Fruit fly (Drosophila melanogaster) whole organism, embryonic: ENCODE data around the gene Obp93a.
A peak's percentile ranks its signal among the peaks of the same experiment; 100 is the strongest.

Experiments
- Abd-B ChIP-seq: fragments of 200-800 bp; sonication (Bioruptor generic); optimal IDR thresholded peaks from 2 replicates; lab custom pipeline; 2018; ENCODE audit warnings: missing biosample characterization, mild to moderate bottlenecking, missing genetic modification characterization, moderate library complexity
- Atf-2 ChIP-seq: fragments of 200-800 bp; sonication (Bioruptor generic); optimal IDR thresholded peaks from 2 replicates; lab custom pipeline; 2016; ENCODE audit warnings: missing biosample characterization, missing genetic modification characterization
- Bgb ChIP-seq: fragments of 200-800 bp; sonication (Bioruptor generic); IDR thresholded peaks from 2 replicates; pipeline ENCODE4 v1.3.6; 2022; ENCODE audit warnings: missing biosample characterization, missing genetic modification characterization; ENCODE audit not compliant: partially characterized antibody
- CG10654 ChIP-seq: fragments of 200-800 bp; sonication (Bioruptor generic); optimal IDR thresholded peaks from 2 replicates; lab custom pipeline; 2016; ENCODE audit warnings: missing biosample characterization, missing genetic modification characterization
- CG12744 ChIP-seq: fragments of 200-800 bp; sonication (Bioruptor generic); optimal IDR thresholded peaks from 2 replicates; lab custom pipeline; 2016; ENCODE audit warnings: missing biosample characterization, missing genetic modification characterization
- CG12769 ChIP-seq: fragments of 200-800 bp; sonication (Bioruptor generic); optimal IDR thresholded peaks from 2 replicates; lab custom pipeline; 2019; ENCODE audit warnings: missing biosample characterization, mild to moderate bottlenecking, missing genetic modification characterization, moderate library complexity
- CG13424 ChIP-seq: fragments of 200-800 bp; sonication (Bioruptor generic); optimal IDR thresholded peaks from 2 replicates; lab custom pipeline; 2019; ENCODE audit warnings: missing biosample characterization, mild to moderate bottlenecking, missing genetic modification characterization, moderate library complexity
- CG14965 ChIP-seq: fragments of 200-800 bp; sonication (Bioruptor generic); optimal IDR thresholded peaks from 2 replicates; lab custom pipeline; 2016; ENCODE audit warnings: missing biosample characterization, missing genetic modification characterization, borderline replicate concordance
- CG16815 ChIP-seq: fragments of 200-800 bp; sonication (Bioruptor generic); optimal IDR thresholded peaks from 3 replicates; lab custom pipeline; 2017; ENCODE audit warnings: missing biosample characterization, mild to moderate bottlenecking, missing genetic modification characterization
- CG17328 ChIP-seq: fragments of 200-800 bp; sonication (Bioruptor generic); IDR thresholded peaks from 2 replicates; pipeline ENCODE4 v1.3.6; 2022; ENCODE audit warnings: missing biosample characterization, missing genetic modification characterization
- CG17361 ChIP-seq: fragments of 200-800 bp; sonication (Bioruptor generic); IDR thresholded peaks from 3 replicates; pipeline ENCODE4 v1.3.6; 2022; ENCODE audit warnings: missing biosample characterization, missing genetic modification characterization
- CG17829 ChIP-seq: fragments of 200-800 bp; optimal IDR thresholded peaks from 2 replicates; lab custom pipeline; 2019; ENCODE audit warnings: missing biosample characterization, mild to moderate bottlenecking, missing genetic modification characterization, moderate library complexity
- CG2199 ChIP-seq: fragments of 200-800 bp; sonication (Bioruptor generic); IDR thresholded peaks from 3 replicates; pipeline ENCODE4 v1.3.6; 2022; ENCODE audit warnings: missing biosample characterization, missing genetic modification characterization
- CG32767 ChIP-seq: fragments of 200-800 bp; sonication (Bioruptor generic); IDR thresholded peaks from 2 replicates; pipeline ENCODE4 v1.3.6; 2022; ENCODE audit warnings: missing biosample characterization, missing genetic modification characterization
- CG5953 ChIP-seq: fragments of 200-800 bp; sonication (Bioruptor generic); IDR thresholded peaks from 2 replicates; pipeline ENCODE4 v1.3.6; 2022; ENCODE audit warnings: missing biosample characterization, missing genetic modification characterization
- CG7786 ChIP-seq: fragments of 200-800 bp; sonication (Bioruptor generic); optimal IDR thresholded peaks from 2 replicates; lab custom pipeline; 2016; ENCODE audit warnings: missing biosample characterization, missing genetic modification characterization
- CG8290 ChIP-seq, 3 experiments: fragments of 200-800 bp; sonication (Bioruptor generic); optimal IDR thresholded peaks; 2 replicates each; lab custom pipeline; 2016 to 2019; ENCODE audit warnings: missing biosample characterization in 3 of 3, missing genetic modification characterization in 3 of 3, mild to moderate bottlenecking in 2 of 3, moderate library complexity in 1 of 3
- CG9797 ChIP-seq: fragments of 200-800 bp; sonication (Bioruptor generic); optimal IDR thresholded peaks from 3 replicates; lab custom pipeline; 2018; ENCODE audit warnings: missing biosample characterization, mild to moderate bottlenecking, missing genetic modification characterization
- CG9932 ChIP-seq: fragments of 200-800 bp; sonication (Bioruptor generic); IDR thresholded peaks from 2 replicates; pipeline ENCODE4 v1.3.6; 2022; ENCODE audit warnings: missing biosample characterization, missing genetic modification characterization
- Dfd ChIP-seq, 2 experiments: fragments of >200 bp; optimal IDR thresholded peaks; 2 replicates each; lab custom pipeline; 2017; ENCODE audit warnings: missing biosample characterization in 2 of 2, missing genetic modification characterization in 2 of 2
- Doc3 ChIP-seq: fragments of 200-800 bp; sonication (Bioruptor generic); IDR thresholded peaks from 3 replicates; pipeline ENCODE4 v1.3.6; 2022; ENCODE audit warnings: missing biosample characterization, missing genetic modification characterization; ENCODE audit not compliant: partially characterized antibody
- Fer3 ChIP-seq: fragments of 200-800 bp; sonication (Bioruptor generic); optimal IDR thresholded peaks from 2 replicates; lab custom pipeline; 2018; ENCODE audit warnings: missing biosample characterization, mild to moderate bottlenecking, missing genetic modification characterization, moderate library complexity
- H2.0 ChIP-seq: fragments of 200-800 bp; sonication (Bioruptor generic); IDR thresholded peaks from 2 replicates; pipeline ENCODE4 v1.3.6; 2022; ENCODE audit warnings: missing biosample characterization, missing genetic modification characterization
- MBD-R2 ChIP-seq: fragments of 200-800 bp; sonication (Bioruptor generic); IDR thresholded peaks from 2 replicates; pipeline ENCODE4 v1.3.6; 2022; ENCODE audit warnings: missing biosample characterization, missing genetic modification characterization
- Nf-YC ChIP-seq: fragments of 200-800 bp; optimal IDR thresholded peaks from 3 replicates; lab custom pipeline; 2019; ENCODE audit warnings: missing biosample characterization, mild to moderate bottlenecking, missing genetic modification characterization, moderate library complexity
- Scr ChIP-seq: fragments of 200-800 bp; sonication (Bioruptor generic); IDR thresholded peaks from 2 replicates; pipeline ENCODE4 v1.3.6; 2022; ENCODE audit warnings: missing biosample characterization, missing genetic modification characterization; ENCODE audit not compliant: partially characterized antibody
- Sry-β ChIP-seq: fragments of 200-800 bp; sonication (Bioruptor generic); optimal IDR thresholded peaks from 2 replicates; lab custom pipeline; 2018; ENCODE audit warnings: missing biosample characterization, mild to moderate bottlenecking, missing genetic modification characterization, moderate library complexity
- Ssrp ChIP-seq: fragments of 200-800 bp; sonication (Bioruptor generic); optimal IDR thresholded peaks from 2 replicates; lab custom pipeline; 2018; ENCODE audit warnings: missing biosample characterization, mild to moderate bottlenecking, missing genetic modification characterization, moderate library complexity
- bcd ChIP-seq: fragments of 200-800 bp; sonication (Bioruptor generic); optimal IDR thresholded peaks from 2 replicates; lab custom pipeline; 2017; ENCODE audit warnings: missing biosample characterization, mild to moderate bottlenecking, missing genetic modification characterization
- cato ChIP-seq: fragments of 200-800 bp; sonication (Bioruptor generic); optimal IDR thresholded peaks from 2 replicates; lab custom pipeline; 2016; ENCODE audit warnings: missing biosample characterization, missing genetic modification characterization, borderline replicate concordance
- chinmo ChIP-seq: fragments of 200-800 bp; sonication (Bioruptor generic); IDR thresholded peaks from 4 replicates; pipeline ENCODE4 v1.3.6; 2022; ENCODE audit warnings: missing biosample characterization, missing genetic modification characterization; ENCODE audit not compliant: partially characterized antibody
- ewg ChIP-seq: fragments of 200-800 bp; sonication (Bioruptor generic); optimal IDR thresholded peaks from 3 replicates; lab custom pipeline; 2017; ENCODE audit warnings: mild to moderate bottlenecking, missing biosample characterization, missing genetic modification reagents, missing genetic modification characterization
- fd96Cb ChIP-seq: fragments of 200-800 bp; sonication (Bioruptor generic); optimal IDR thresholded peaks from 2 replicates; lab custom pipeline; 2018; ENCODE audit warnings: missing biosample characterization, mild to moderate bottlenecking, missing genetic modification characterization, moderate library complexity
- grn ChIP-seq: fragments of 200-800 bp; sonication (Bioruptor generic); optimal IDR thresholded peaks from 3 replicates; lab custom pipeline; 2017; ENCODE audit warnings: missing biosample characterization, missing genetic modification characterization
- hbn ChIP-seq: fragments of 200-800 bp; sonication (Bioruptor generic); IDR thresholded peaks from 2 replicates; pipeline ENCODE4 v1.3.6; 2022; ENCODE audit warnings: missing biosample characterization, missing genetic modification characterization; ENCODE audit not compliant: partially characterized antibody
- ken ChIP-seq: fragments of 200-800 bp; sonication (Bioruptor generic); IDR thresholded peaks from 3 replicates; pipeline ENCODE4 v1.3.6; 2022; ENCODE audit warnings: missing biosample characterization, missing genetic modification characterization
- knrl ChIP-seq: fragments of 200-800 bp; sonication (Bioruptor generic); IDR thresholded peaks from 3 replicates; pipeline ENCODE4 v1.3.6; 2022; ENCODE audit warnings: missing biosample characterization, missing genetic modification characterization; ENCODE audit not compliant: partially characterized antibody
- lola ChIP-seq, 3 experiments: fragments of >200 bp in 2 of 3; fragments of 200-800 bp in 1 of 3; sonication (Bioruptor generic) in 1 of 3; optimal IDR thresholded peaks; 2 replicates each; lab custom pipeline; 2017 to 2019; ENCODE audit warnings: missing biosample characterization in 3 of 3, missing genetic modification characterization in 3 of 3, mild to moderate bottlenecking in 1 of 3, moderate library complexity in 1 of 3
- nau ChIP-seq: fragments of 200-800 bp; sonication (Bioruptor generic); optimal IDR thresholded peaks from 3 replicates; lab custom pipeline; 2017; ENCODE audit warnings: missing biosample characterization, mild to moderate bottlenecking, missing genetic modification characterization, missing genetic modification reagents
- nmo ChIP-seq: fragments of 200-800 bp; sonication (Bioruptor generic); optimal IDR thresholded peaks from 2 replicates; lab custom pipeline; 2018; ENCODE audit warnings: missing biosample characterization, mild to moderate bottlenecking, missing genetic modification characterization, moderate library complexity
- phol ChIP-seq: fragments of 200-800 bp; sonication (Bioruptor generic); optimal IDR thresholded peaks from 3 replicates; lab custom pipeline; 2018; ENCODE audit warnings: missing biosample characterization, mild to moderate bottlenecking, missing genetic modification characterization, moderate library complexity
- pum ChIP-seq: fragments of 200-800 bp; sonication (Bioruptor generic); optimal IDR thresholded peaks from 2 replicates; lab custom pipeline; 2016; ENCODE audit warnings: missing biosample characterization, missing genetic modification characterization
- sens ChIP-seq: fragments of 200-800 bp; sonication (Bioruptor generic); peaks from one replicate; lab custom pipeline; 2016; ENCODE audit warnings: missing biosample characterization, missing genetic modification characterization
- slp2 ChIP-seq: fragments of 200-800 bp; sonication (Bioruptor generic); optimal IDR thresholded peaks from 2 replicates; lab custom pipeline; 2016; ENCODE audit warnings: missing biosample characterization, missing genetic modification characterization
- ssp ChIP-seq: fragments of 200-800 bp; sonication (Bioruptor generic); IDR thresholded peaks from 2 replicates; pipeline ENCODE4 v1.3.6; 2022; ENCODE audit warnings: missing biosample characterization, missing genetic modification characterization
- sug ChIP-seq: fragments of 200-800 bp; optimal IDR thresholded peaks from 2 replicates; lab custom pipeline; 2019; ENCODE audit warnings: missing biosample characterization, mild to moderate bottlenecking, missing genetic modification characterization, moderate library complexity
- trem ChIP-seq: fragments of 200-800 bp; optimal IDR thresholded peaks from 3 replicates; lab custom pipeline; 2019; ENCODE audit warnings: missing biosample characterization, mild to moderate bottlenecking, missing genetic modification characterization, moderate library complexity

Gene Obp93a

dm6 chr3R:21101453-21102214 lies 27.9 kb downstream of the Obp93a start, which contains the start of the genes CG7044 and Tbc1d22 (continued):
- TF ChIP-seq Abd-B (GFP tag; lab: Kevin White, UChicago) (peak; percentile 71), hbn (GFP tag; lab: Robert Waterston, UW) (0 out of 2 replicates have a peak, but pooled peaks have one; percentile 13), H2.0 (GFP tag; lab: Robert Waterston, UW) (peak; percentile 30; the same call in 1 of the 2 replicates), Dfd (GFP tag; optimal IDR thresholded peaks at IDR 0.05; lab: Kevin White, UChicago) (no peak), CG10654 (GFP tag; lab: Kevin White, UChicago) (peak; percentile 0), CG2199 (GFP tag; lab: Robert Waterston, UW) (0 out of 3 replicates have a peak, but pooled peaks have one; percentile 34), chinmo (GFP tag; lab: Robert Waterston, UW) (0 out of 4 replicates have a peak, but pooled peaks have one; percentile 35), Atf-2 (no peak), Doc3 (GFP tag; lab: Robert Waterston, UW) (no peak), CG32767 (GFP tag; lab: Robert Waterston, UW) (no peak), CG9797 (peak; percentile 66), CG12769 (tag; lab: Kevin White, UChicago) (no peak), pum (GFP tag; lab: Kevin White, UChicago) (peak; percentile 49), CG7786 (GFP tag; lab: Kevin White, UChicago) (no peak), nau (GFP tag; lab: Kevin White, UChicago) (no peak), CG16815 (GFP tag; lab: Kevin White, UChicago) (peak; percentile 70), cato (GFP tag; lab: Kevin White, UChicago) (peak; percentile 16), CG17361 (GFP tag; lab: Robert Waterston, UW) (peak; percentile 90), Scr (GFP tag; lab: Robert Waterston, UW) (peak; percentile 39), CG8290 (GFP tag; optimal IDR thresholded peaks at IDR 0.05; lab: Kevin White, UChicago) (peak; percentile 52), CG8290 (tag; optimal IDR thresholded peaks at IDR 0.05; lab: Kevin White, UChicago) (peak in 1 of 2 experiments; percentile 47), CG17829 (tag; lab: Kevin White, UChicago) (peak; percentile 42), sens (GFP tag; lab: Kevin White, UChicago) (peak; percentile 84), fd96Cb (tag; lab: Kevin White, UChicago) (no peak), Fer3 (peak; percentile 26), slp2 (GFP tag; lab: Kevin White, UChicago) (peak; percentile 46), trem (peak; percentile 12), ken (GFP tag; lab: Robert Waterston, UW) (no peak), knrl (peak; percentile 53; the same call in 2 of the 3 replicates), Sry-β (peak; percentile 78), lola (GFP tag; optimal IDR thresholded peaks at IDR 0.05; lab: Kevin White, UChicago) (peak in 1 of 3 experiments; percentile 72), grn (GFP tag; lab: Kevin White, UChicago) (no peak), CG9932 (GFP tag; lab: Robert Waterston, UW) (peak; percentile 60), nmo (GFP tag; lab: Kevin White, UChicago) (peak; percentile 77), CG5953 (GFP tag; lab: Robert Waterston, UW) (no peak), MBD-R2 (GFP tag; lab: Robert Waterston, UW) (peak; percentile 63), Nf-YC (peak; percentile 54), Ssrp (peak; percentile 54), CG13424 (tag; lab: Kevin White, UChicago) (peak; percentile 63), ewg (GFP tag; lab: Kevin White, UChicago) (peak; percentile 15), bcd (GFP tag; lab: Kevin White, UChicago) (peak; percentile 51), CG12744 (GFP tag; lab: Kevin White, UChicago) (peak; percentile 29), Bgb (peak; percentile 27; the same call in 1 of the 2 replicates), sug (peak; percentile 43), ssp (0 out of 2 replicates have a peak, but pooled peaks have one; percentile 16), CG17328 (GFP tag; lab: Robert Waterston, UW) (no peak), phol (tag; lab: Kevin White, UChicago) (peak; percentile 57), CG14965 (no peak)
